Worm (Caenorhabditis elegans) whole organism, late embryonic: ENCODE measurements around the gene srv-12.

Experiments used
- C38D4.7 ChIP-seq: fragments of 200-800 bp; sonication (Bioruptor generic); optimal IDR thresholded peaks from 2 replicates; lab custom pipeline; 2018; ENCODE audit warnings: mild to moderate bottlenecking, missing genetic modification characterization, moderate library complexity, missing compliant biosample characterization
- K02D7.2 ChIP-seq: sonication (generic microtip); optimal IDR thresholded peaks from 2 replicates; lab custom pipeline; 2017; ENCODE audit warnings: mild to moderate bottlenecking, missing genetic modification characterization, missing compliant biosample characterization
- ama-1 ChIP-seq: fragments of 150-350 bp; optimal IDR thresholded peaks from 2 replicates; lab custom pipeline; 2014
- ceh-9 ChIP-seq: sonication (generic microtip); optimal IDR thresholded peaks from 2 replicates; lab custom pipeline; 2016; ENCODE audit warnings: mild to moderate bottlenecking, missing genetic modification characterization, inconsistent platforms, missing compliant biosample characterization
- mec-3 ChIP-seq: sonication (generic microtip); optimal IDR thresholded peaks from 2 replicates; lab custom pipeline; 2016; ENCODE audit warnings: borderline replicate concordance, missing genetic modification characterization, missing compliant biosample characterization
- pha-4 ChIP-seq: fragments of 150-350 bp; optimal IDR thresholded peaks from 2 replicates; lab custom pipeline; 2018; ENCODE audit warnings: missing biosample characterization, missing genetic modification reagents, missing genetic modification characterization
- pros-1 ChIP-seq: fragments of 150-350 bp; optimal IDR thresholded peaks from 2 replicates; lab custom pipeline; 2014; ENCODE audit warnings: missing biosample characterization, missing genetic modification reagents, missing genetic modification characterization
- unc-55 ChIP-seq: sonication (generic microtip); optimal IDR thresholded peaks from 2 replicates; lab custom pipeline; 2017; ENCODE audit warnings: missing biosample characterization, missing genetic modification reagents, missing genetic modification characterization
- ztf-16 ChIP-seq: sonication (generic microtip); optimal IDR thresholded peaks from 2 replicates; lab custom pipeline; 2017; ENCODE audit warnings: missing genetic modification characterization, missing compliant biosample characterization

- TF ChIP-seq K02D7.2 = no peak
- TF ChIP-seq ama-1 (lab: Kevin White, UChicago) = no peak
- no peak for TF ChIP-seq ceh-9 (tag; lab: Kevin White, UChicago)
- no peak for TF ChIP-seq mec-3
- no peak for TF ChIP-seq unc-55 (GFP tag; lab: Kevin White, UChicago)
- no peak for TF ChIP-seq C38D4.7 (GFP tag; lab: Kevin White, UChicago)
- no peak for TF ChIP-seq pha-4 (tag; lab: Kevin White, UChicago)
- TF ChIP-seq ztf-16 (tag; lab: Kevin White, UChicago) = no peak
- TF ChIP-seq pros-1 (tag; lab: Kevin White, UChicago) = no peak
Measured at ce11 chrIV:10040803-10041202, 12.6 kb downstream of the srv-12 start, which contains the start of gene dhs-31.
